Fruit fly (Drosophila melanogaster): ENCODE data around the gene Rchy1.
A peak's percentile ranks its signal among the peaks of the same experiment; 100 is the strongest.

The Rchy1 gene

dm6 chr2L:6494405-6494816 lies 28.9 kb upstream of the Rchy1 start, which contains the start of gene CG9547:
TSS of gene CG9547 (minus strand) at chr2L:6494532.
- peak; percentile 79 for TF ChIP-seq CG33017 (tag; optimal IDR thresholded peaks at IDR 0.05)
- peak; percentile 44 for TF ChIP-seq Crg-1 (GFP tag; optimal IDR thresholded peaks at IDR 0.05)
- TF ChIP-seq tj (GFP tag; optimal IDR thresholded peaks at IDR 0.05), result peak; percentile 36
- TF ChIP-seq bab1 (GFP tag; optimal IDR thresholded peaks at IDR 0.05), result peak; percentile 68
- no peak for TF ChIP-seq Hr96 (GFP tag; optimal IDR thresholded peaks at IDR 0.05)
- peak; percentile 48 for TF ChIP-seq Mnt (GFP tag; optimal IDR thresholded peaks at IDR 0.05)
- TF ChIP-seq CG5204 (GFP tag; optimal IDR thresholded peaks at IDR 0.05), result no peak
- TF ChIP-seq CG12768 (GFP tag; optimal IDR thresholded peaks at IDR 0.05), result peak; percentile 87
- TF ChIP-seq cic (GFP tag; optimal IDR thresholded peaks at IDR 0.05), result peak; percentile 93
- peak; percentile 9 for TF ChIP-seq pad (GFP tag; optimal IDR thresholded peaks at IDR 0.05)
- peak; percentile 48 for TF ChIP-seq CG11617 (GFP tag; optimal IDR thresholded peaks at IDR 0.05)
- TF ChIP-seq ovo (GFP tag; optimal IDR thresholded peaks at IDR 0.05), result no peak
- TF ChIP-seq CG14711 (tag; optimal IDR thresholded peaks at IDR 0.05), result no peak
- peak; percentile 24 for TF ChIP-seq CG7045 (GFP tag; optimal IDR thresholded peaks at IDR 0.05)
- no peak for TF ChIP-seq Clk (GFP tag; optimal IDR thresholded peaks at IDR 0.05)
- peak; percentile 69 for TF ChIP-seq CG7101 (tag; optimal IDR thresholded peaks at IDR 0.05)
- no peak for TF ChIP-seq cnc (optimal IDR thresholded peaks at IDR 0.05)

- peak; percentile 66 for TF ChIP-seq bab1 (GFP tag; optimal IDR thresholded peaks at IDR 0.05)
- peak; percentile 85 for TF ChIP-seq ovo (GFP tag; optimal IDR thresholded peaks at IDR 0.05)
- no peak for TF ChIP-seq CG5204 (GFP tag; optimal IDR thresholded peaks at IDR 0.05)
- TF ChIP-seq CG33017 (tag; optimal IDR thresholded peaks at IDR 0.05), result peak; percentile 95
- TF ChIP-seq toe (GFP tag; optimal IDR thresholded peaks at IDR 0.05), result no peak
- TF ChIP-seq tj (GFP tag; optimal IDR thresholded peaks at IDR 0.05), result peak; percentile 84
- TF ChIP-seq CG1620 (GFP tag; optimal IDR thresholded peaks at IDR 0.05), result peak; percentile 27
- peak; percentile 92 for TF ChIP-seq Crg-1 (GFP tag; optimal IDR thresholded peaks at IDR 0.05)
- no peak for TF ChIP-seq kay (GFP tag; ENCODE audit: borderline replicate concordance)
- no peak for TF ChIP-seq Hr96 (GFP tag; optimal IDR thresholded peaks at IDR 0.05)
- TF ChIP-seq cic (GFP tag; optimal IDR thresholded peaks at IDR 0.05), result peak; percentile 29
- peak; percentile 97 for TF ChIP-seq CG7101 (tag; optimal IDR thresholded peaks at IDR 0.05)
- TF ChIP-seq CG12768 (GFP tag; optimal IDR thresholded peaks at IDR 0.05), result peak; percentile 97
- TF ChIP-seq Mnt (GFP tag; optimal IDR thresholded peaks at IDR 0.05), result peak; percentile 88
- TF ChIP-seq CG7045 (GFP tag; optimal IDR thresholded peaks at IDR 0.05), result peak; percentile 62
- TF ChIP-seq Clk (GFP tag; optimal IDR thresholded peaks at IDR 0.05), result peak; percentile 86
- TF ChIP-seq CG11617 (GFP tag; optimal IDR thresholded peaks at IDR 0.05), result peak; percentile 88
- peak; percentile 84 for TF ChIP-seq pad (GFP tag; optimal IDR thresholded peaks at IDR 0.05)
- peak; percentile 100 for TF ChIP-seq CG14711 (tag; optimal IDR thresholded peaks at IDR 0.05)
- TF ChIP-seq cnc (optimal IDR thresholded peaks at IDR 0.05), result no peak
These were observed 25.3 kb upstream of the Rchy1 start, which contains the start of the genes Phf5a and CG31638 for dm6 chr2L:6490783-6491249. TSS of gene Phf5a (minus strand) at chr2L:6490843. TSS of gene CG31638 (plus strand) at chr2L:6491061.

dm6 chr2L:6488676-6489140 lies 23.2 kb upstream of the Rchy1 start, which contains the start of the genes KFase and epsilonCOP:
TSS of gene KFase (minus strand) at chr2L:6488756.
TSS of gene epsilonCOP (plus strand) at chr2L:6489090.
- TF ChIP-seq cic (GFP tag; optimal IDR thresholded peaks at IDR 0.05), result peak; percentile 36
- peak; percentile 59 for TF ChIP-seq Mnt (GFP tag; optimal IDR thresholded peaks at IDR 0.05)
- no peak for TF ChIP-seq kay (GFP tag; ENCODE audit: borderline replicate concordance)
- TF ChIP-seq Crg-1 (GFP tag; optimal IDR thresholded peaks at IDR 0.05), result peak; percentile 81
- peak; percentile 68 for TF ChIP-seq CG7101 (tag; optimal IDR thresholded peaks at IDR 0.05)
- peak; percentile 61 for TF ChIP-seq CG14711 (tag; optimal IDR thresholded peaks at IDR 0.05)
- TF ChIP-seq Clk (GFP tag; optimal IDR thresholded peaks at IDR 0.05), result no peak
- TF ChIP-seq cnc (optimal IDR thresholded peaks at IDR 0.05), result no peak
- TF ChIP-seq pad (GFP tag; optimal IDR thresholded peaks at IDR 0.05), result peak; percentile 55
- TF ChIP-seq toe (GFP tag; optimal IDR thresholded peaks at IDR 0.05), result no peak
- TF ChIP-seq CG11617 (GFP tag; optimal IDR thresholded peaks at IDR 0.05), result peak; percentile 74
- no peak for TF ChIP-seq Hr96 (GFP tag; optimal IDR thresholded peaks at IDR 0.05)
- TF ChIP-seq CG1620 (GFP tag; optimal IDR thresholded peaks at IDR 0.05), result peak; percentile 71
- TF ChIP-seq CG5204 (GFP tag; optimal IDR thresholded peaks at IDR 0.05), result no peak
- peak; percentile 34 for TF ChIP-seq CG12768 (GFP tag; optimal IDR thresholded peaks at IDR 0.05)
- TF ChIP-seq tj (GFP tag; optimal IDR thresholded peaks at IDR 0.05), result peak; percentile 92
- peak; percentile 63 for TF ChIP-seq CG7045 (GFP tag; optimal IDR thresholded peaks at IDR 0.05)
- peak; percentile 88 for TF ChIP-seq ovo (GFP tag; optimal IDR thresholded peaks at IDR 0.05)
- TF ChIP-seq CG33017 (tag; optimal IDR thresholded peaks at IDR 0.05), result peak; percentile 57
- peak; percentile 35 for TF ChIP-seq bab1 (GFP tag; optimal IDR thresholded peaks at IDR 0.05)

- TF ChIP-seq ovo (GFP tag; optimal IDR thresholded peaks at IDR 0.05) (peak; percentile 10), kay (GFP tag; ENCODE audit: borderline replicate concordance) (no peak), CG7101 (tag; optimal IDR thresholded peaks at IDR 0.05) (no peak), toe (GFP tag; optimal IDR thresholded peaks at IDR 0.05) (peak; percentile 27), tj (GFP tag; optimal IDR thresholded peaks at IDR 0.05) (peak; percentile 79), CG1620 (GFP tag; optimal IDR thresholded peaks at IDR 0.05) (no peak), CG11617 (GFP tag; optimal IDR thresholded peaks at IDR 0.05) (peak; percentile 5), Mnt (GFP tag; optimal IDR thresholded peaks at IDR 0.05) (peak; percentile 85), Clk (GFP tag; optimal IDR thresholded peaks at IDR 0.05) (no peak), pad (GFP tag; optimal IDR thresholded peaks at IDR 0.05) (peak; percentile 77), CG7045 (GFP tag; optimal IDR thresholded peaks at IDR 0.05) (no peak), CG33017 (tag; optimal IDR thresholded peaks at IDR 0.05) (no peak), cic (GFP tag; optimal IDR thresholded peaks at IDR 0.05) (peak; percentile 93)
These were observed 15.9 kb upstream of the Rchy1 start for dm6 chr2L:6481310-6481738.

dm6 chr2L:6480212-6480994 lies 14.9 kb upstream of the Rchy1 start, which contains the start of the genes Sec61alpha and Daxx:
TSS of gene Sec61alpha (minus strand) at chr2L:6480575.
TSS of gene Daxx (plus strand) at chr2L:6480929.
- TF ChIP-seq CG7045 (GFP tag; optimal IDR thresholded peaks at IDR 0.05), result peak; percentile 61
- TF ChIP-seq CG7101 (tag; optimal IDR thresholded peaks at IDR 0.05), result peak; percentile 83
- peak; percentile 84 for TF ChIP-seq tj (GFP tag; optimal IDR thresholded peaks at IDR 0.05)
- TF ChIP-seq CG11617 (GFP tag; optimal IDR thresholded peaks at IDR 0.05), result peak; percentile 55
- TF ChIP-seq CG14711 (tag; optimal IDR thresholded peaks at IDR 0.05), result peak; percentile 74
- peak; percentile 62 for TF ChIP-seq Mnt (GFP tag; optimal IDR thresholded peaks at IDR 0.05)
- TF ChIP-seq CG33017 (tag; optimal IDR thresholded peaks at IDR 0.05), result peak; percentile 75
- TF ChIP-seq kay (GFP tag; ENCODE audit: borderline replicate concordance), result no peak
- TF ChIP-seq ovo (GFP tag; optimal IDR thresholded peaks at IDR 0.05), result peak; percentile 68
- TF ChIP-seq toe (GFP tag; optimal IDR thresholded peaks at IDR 0.05), result peak; percentile 94
- no peak for TF ChIP-seq CG5204 (GFP tag; optimal IDR thresholded peaks at IDR 0.05)
- no peak for TF ChIP-seq cnc (optimal IDR thresholded peaks at IDR 0.05)
- peak; percentile 83 for TF ChIP-seq bab1 (GFP tag; optimal IDR thresholded peaks at IDR 0.05)
- TF ChIP-seq cic (GFP tag; optimal IDR thresholded peaks at IDR 0.05), result no peak
- TF ChIP-seq CG12768 (GFP tag; optimal IDR thresholded peaks at IDR 0.05), result peak; percentile 70
- peak; percentile 93 for TF ChIP-seq CG1620 (GFP tag; optimal IDR thresholded peaks at IDR 0.05)
- peak; percentile 90 for TF ChIP-seq Hr96 (GFP tag; optimal IDR thresholded peaks at IDR 0.05)
- peak; percentile 85 for TF ChIP-seq Clk (GFP tag; optimal IDR thresholded peaks at IDR 0.05)
- peak; percentile 66 for TF ChIP-seq Crg-1 (GFP tag; optimal IDR thresholded peaks at IDR 0.05)
- peak; percentile 45 for TF ChIP-seq pad (GFP tag; optimal IDR thresholded peaks at IDR 0.05)
